Fruit fly (Drosophila melanogaster) whole organism, embryonic: ENCODE measurements around the gene fwd.

Source experiments
- BEAF-32 ChIP-seq: fragments of 200-800 bp; sonication (Bioruptor generic); optimal IDR thresholded peaks from 3 replicates; lab custom pipeline; 2017; ENCODE audit warnings: missing biosample characterization, missing genetic modification characterization, mild to moderate bottlenecking, moderate library complexity, missing genetic modification reagents
- Bgb ChIP-seq: fragments of 200-800 bp; sonication (Bioruptor generic); IDR thresholded peaks from 2 replicates; pipeline ENCODE4 v1.3.6; 2022; ENCODE audit warnings: missing biosample characterization, missing genetic modification characterization; ENCODE audit not compliant: partially characterized antibody
- C15 ChIP-seq: fragments of 200-800 bp; sonication (Bioruptor generic); IDR thresholded peaks from 3 replicates; pipeline ENCODE4 v1.3.6; 2022; ENCODE audit warnings: missing biosample characterization, missing genetic modification characterization
- CG10267 ChIP-seq: fragments of 200-800 bp; sonication (Bioruptor generic); optimal IDR thresholded peaks from 2 replicates; lab custom pipeline; 2018; ENCODE audit warnings: missing biosample characterization, mild to moderate bottlenecking, missing genetic modification characterization, moderate library complexity
- CG10462 ChIP-seq: fragments of 200-800 bp; sonication (Bioruptor generic); optimal IDR thresholded peaks from 2 replicates; lab custom pipeline; 2016; ENCODE audit warnings: missing biosample characterization, missing genetic modification characterization
- CG13894 ChIP-seq: fragments of 200-800 bp; sonication (Bioruptor generic); optimal IDR thresholded peaks from 3 replicates; lab custom pipeline; 2018; ENCODE audit warnings: missing biosample characterization, mild to moderate bottlenecking, missing genetic modification characterization, moderate library complexity
- CG14710 ChIP-seq: fragments of 200-800 bp; sonication (Bioruptor generic); optimal IDR thresholded peaks from 3 replicates; lab custom pipeline; 2019; ENCODE audit warnings: missing biosample characterization, mild to moderate bottlenecking, missing genetic modification characterization, moderate library complexity
- CG14860 ChIP-seq: fragments of 200-800 bp; sonication (Bioruptor generic); IDR thresholded peaks from 3 replicates; pipeline ENCODE4 v1.3.6; 2022; ENCODE audit warnings: missing biosample characterization, missing genetic modification characterization; ENCODE audit not compliant: partially characterized antibody
- CG16813 ChIP-seq: fragments of 200-800 bp; sonication (Bioruptor generic); IDR thresholded peaks from 3 replicates; pipeline ENCODE4 v1.3.6; 2022; ENCODE audit warnings: missing biosample characterization, missing genetic modification characterization; ENCODE audit not compliant: partially characterized antibody
- CG2199 ChIP-seq: fragments of 200-800 bp; sonication (Bioruptor generic); IDR thresholded peaks from 3 replicates; pipeline ENCODE4 v1.3.6; 2022; ENCODE audit warnings: missing biosample characterization, missing genetic modification characterization
- CG2712 ChIP-seq: fragments of 200-800 bp; optimal IDR thresholded peaks from 3 replicates; lab custom pipeline; 2019; ENCODE audit warnings: missing biosample characterization, mild to moderate bottlenecking, missing genetic modification characterization, moderate library complexity
- CG31224 ChIP-seq: fragments of 200-800 bp; sonication (Bioruptor generic); IDR thresholded peaks from 2 replicates; pipeline ENCODE4 v1.3.6; 2022; ENCODE audit warnings: missing biosample characterization, missing genetic modification characterization
- CG31441 ChIP-seq: fragments of 200-800 bp; sonication (Bioruptor generic); IDR thresholded peaks from 2 replicates; pipeline ENCODE4 v1.3.6; 2022; ENCODE audit warnings: missing biosample characterization, missing genetic modification characterization
- CG34224 ChIP-seq: fragments of 200-800 bp; sonication (Bioruptor generic); IDR thresholded peaks from 3 replicates; pipeline ENCODE4 v1.3.6; 2022; ENCODE audit warnings: missing biosample characterization, missing genetic modification characterization; ENCODE audit not compliant: partially characterized antibody
- CG34376 ChIP-seq: fragments of 200-800 bp; sonication (Bioruptor generic); optimal IDR thresholded peaks from 2 replicates; lab custom pipeline; 2018; ENCODE audit warnings: missing biosample characterization, mild to moderate bottlenecking, missing genetic modification characterization
- CG7963 ChIP-seq: fragments of 200-800 bp; sonication (Bioruptor generic); IDR thresholded peaks from 3 replicates; pipeline ENCODE4 v1.3.6; 2022; ENCODE audit warnings: missing biosample characterization, missing genetic modification characterization; ENCODE audit not compliant: partially characterized antibody
- CG9609 ChIP-seq: fragments of 200-800 bp; sonication (Bioruptor generic); optimal IDR thresholded peaks from 3 replicates; lab custom pipeline; 2016; ENCODE audit warnings: missing biosample characterization, missing genetic modification characterization
- Dll ChIP-seq: fragments of 200-800 bp; sonication (Bioruptor generic); IDR thresholded peaks from 4 replicates; pipeline ENCODE4 v1.3.6; 2022; ENCODE audit warnings: missing biosample characterization, missing genetic modification characterization; ENCODE audit not compliant: partially characterized antibody
- Doc3 ChIP-seq: fragments of 200-800 bp; sonication (Bioruptor generic); IDR thresholded peaks from 3 replicates; pipeline ENCODE4 v1.3.6; 2022; ENCODE audit warnings: missing biosample characterization, missing genetic modification characterization; ENCODE audit not compliant: partially characterized antibody
- Dref ChIP-seq: fragments of 200-800 bp; sonication (Bioruptor generic); IDR thresholded peaks from 2 replicates; pipeline ENCODE4 v1.3.6; 2022; ENCODE audit warnings: missing biosample characterization, missing genetic modification characterization
- E2f1 ChIP-seq: fragments of 200-800 bp; sonication (Bioruptor generic); IDR thresholded peaks from 2 replicates; pipeline ENCODE4 v1.3.6; 2022; ENCODE audit warnings: missing biosample characterization, missing genetic modification characterization
- Eip74EF ChIP-seq, 2 experiments: fragments of 200-800 bp in 1 of 2; fragments of >200 bp in 1 of 2; sonication (Bioruptor generic) in 1 of 2; optimal IDR thresholded peaks; 2 replicates each; lab custom pipeline; 2017 to 2019; ENCODE audit warnings: missing biosample characterization in 2 of 2, missing genetic modification characterization in 2 of 2, mild to moderate bottlenecking in 1 of 2, moderate library complexity in 1 of 2
- Ets97D ChIP-seq: fragments of 200-800 bp; sonication (Bioruptor generic); optimal IDR thresholded peaks from 3 replicates; lab custom pipeline; 2016; ENCODE audit warnings: missing biosample characterization, missing genetic modification characterization
- HLH3B ChIP-seq: fragments of 200-800 bp; sonication (Bioruptor generic); IDR thresholded peaks from 2 replicates; pipeline ENCODE4 v1.3.6; 2022; ENCODE audit warnings: missing biosample characterization, missing genetic modification characterization
- Hmx ChIP-seq: fragments of 200-800 bp; sonication (Bioruptor generic); optimal IDR thresholded peaks from 2 replicates; lab custom pipeline; 2016; ENCODE audit warnings: missing biosample characterization, missing genetic modification characterization
- Jarid2 ChIP-seq: fragments of 200-800 bp; sonication (Bioruptor generic); optimal IDR thresholded peaks from 3 replicates; lab custom pipeline; 2017; ENCODE audit warnings: mild to moderate bottlenecking, missing biosample characterization, missing genetic modification reagents, missing genetic modification characterization
- Lhr ChIP-seq: fragments of 200-800 bp; sonication (Bioruptor generic); optimal IDR thresholded peaks from 3 replicates; lab custom pipeline; 2017; ENCODE audit warnings: mild to moderate bottlenecking, missing biosample characterization, missing genetic modification reagents, missing genetic modification characterization
- Mrtf ChIP-seq: fragments of 200-800 bp; sonication (Bioruptor generic); IDR thresholded peaks from 3 replicates; pipeline ENCODE4 v1.3.6; 2022; ENCODE audit warnings: missing biosample characterization, missing genetic modification characterization
- Myb ChIP-seq: fragments of 200-800 bp; sonication (Bioruptor generic); optimal IDR thresholded peaks from 2 replicates; lab custom pipeline; 2016; ENCODE audit warnings: missing biosample characterization, missing genetic modification characterization
- Opbp ChIP-seq: fragments of 200-800 bp; sonication (Bioruptor generic); IDR thresholded peaks from 3 replicates; pipeline ENCODE4 v1.3.6; 2022; ENCODE audit warnings: missing biosample characterization, missing genetic modification characterization; ENCODE audit not compliant: partially characterized antibody
- Scr ChIP-seq: fragments of 200-800 bp; sonication (Bioruptor generic); IDR thresholded peaks from 2 replicates; pipeline ENCODE4 v1.3.6; 2022; ENCODE audit warnings: missing biosample characterization, missing genetic modification characterization; ENCODE audit not compliant: partially characterized antibody
- YL-1 ChIP-seq: fragments of 200-800 bp; sonication (Bioruptor generic); optimal IDR thresholded peaks from 3 replicates; lab custom pipeline; 2017; ENCODE audit warnings: missing biosample characterization, mild to moderate bottlenecking, missing genetic modification characterization
- cas ChIP-seq: fragments of 200-800 bp; sonication (Bioruptor generic); IDR thresholded peaks from 2 replicates; pipeline ENCODE4 v1.3.6; 2022; ENCODE audit warnings: missing biosample characterization, missing genetic modification characterization
- disco-r ChIP-seq: fragments of 200-800 bp; sonication (Bioruptor generic); optimal IDR thresholded peaks from 2 replicates; lab custom pipeline; 2016; ENCODE audit warnings: missing biosample characterization, missing genetic modification characterization
- emc ChIP-seq: fragments of 200-800 bp; sonication (Bioruptor generic); optimal IDR thresholded peaks from 2 replicates; lab custom pipeline; 2016; ENCODE audit warnings: missing biosample characterization, missing genetic modification characterization
- gfzf ChIP-seq: fragments of 200-800 bp; sonication (Bioruptor generic); optimal IDR thresholded peaks from 2 replicates; lab custom pipeline; 2016; ENCODE audit warnings: missing biosample characterization, mild to moderate bottlenecking, missing genetic modification characterization, moderate library complexity
- hb ChIP-seq: fragments of 200-800 bp; sonication (Bioruptor generic); IDR thresholded peaks from 3 replicates; pipeline ENCODE4 v1.3.6; 2022; ENCODE audit warnings: missing biosample characterization, missing genetic modification characterization; ENCODE audit not compliant: partially characterized antibody
- hbn ChIP-seq: fragments of 200-800 bp; sonication (Bioruptor generic); IDR thresholded peaks from 2 replicates; pipeline ENCODE4 v1.3.6; 2022; ENCODE audit warnings: missing biosample characterization, missing genetic modification characterization; ENCODE audit not compliant: partially characterized antibody
- mirr ChIP-seq: fragments of 200-800 bp; sonication (Bioruptor generic); optimal IDR thresholded peaks from 3 replicates; lab custom pipeline; 2018; ENCODE audit warnings: missing biosample characterization, mild to moderate bottlenecking, missing genetic modification characterization
- nmo ChIP-seq: fragments of 200-800 bp; sonication (Bioruptor generic); optimal IDR thresholded peaks from 2 replicates; lab custom pipeline; 2018; ENCODE audit warnings: missing biosample characterization, mild to moderate bottlenecking, missing genetic modification characterization, moderate library complexity
- phol ChIP-seq: fragments of 200-800 bp; sonication (Bioruptor generic); optimal IDR thresholded peaks from 3 replicates; lab custom pipeline; 2018; ENCODE audit warnings: missing biosample characterization, mild to moderate bottlenecking, missing genetic modification characterization, moderate library complexity
- pzg ChIP-seq: fragments of 200-800 bp; sonication (Bioruptor generic); optimal IDR thresholded peaks from 3 replicates; lab custom pipeline; 2018; ENCODE audit warnings: missing biosample characterization, mild to moderate bottlenecking, missing genetic modification characterization, moderate library complexity
- rib ChIP-seq: fragments of 200-800 bp; sonication (Bioruptor generic); IDR thresholded peaks from 2 replicates; pipeline ENCODE4 v1.3.6; 2022; ENCODE audit warnings: missing biosample characterization, missing genetic modification characterization
- sisA ChIP-seq: fragments of 200-800 bp; sonication (Bioruptor generic); IDR thresholded peaks from 2 replicates; pipeline ENCODE4 v1.3.6; 2022; ENCODE audit warnings: missing biosample characterization, missing genetic modification characterization
- stwl ChIP-seq: fragments of 200-800 bp; sonication (Bioruptor generic); optimal IDR thresholded peaks from 3 replicates; lab custom pipeline; 2018; ENCODE audit warnings: missing biosample characterization, mild to moderate bottlenecking, missing genetic modification characterization, moderate library complexity
- sug ChIP-seq: fragments of 200-800 bp; optimal IDR thresholded peaks from 2 replicates; lab custom pipeline; 2019; ENCODE audit warnings: missing biosample characterization, mild to moderate bottlenecking, missing genetic modification characterization, moderate library complexity
- vnd ChIP-seq: fragments of 200-800 bp; sonication (Bioruptor generic); IDR thresholded peaks from 3 replicates; pipeline ENCODE4 v1.3.6; 2022; ENCODE audit warnings: missing biosample characterization, missing genetic modification characterization; ENCODE audit not compliant: partially characterized antibody

Gene fwd

dm6 chr3L:329153-329698, 9.5 kb upstream of the fwd start (continued):
- TF ChIP-seq CG9609 (GFP tag; lab: Kevin White, UChicago): no peak
- TF ChIP-seq CG31224: no peak
- no peak for TF ChIP-seq HLH3B
- TF ChIP-seq CG2199 (GFP tag; lab: Robert Waterston, UW): no peak
- peak; percentile 47; the same call in 2 of the 3 replicates for TF ChIP-seq vnd (GFP tag; lab: Robert Waterston, UW)
- TF ChIP-seq Jarid2 (GFP tag; lab: Kevin White, UChicago): no peak
- TF ChIP-seq Mrtf (GFP tag; lab: Robert Waterston, UW): no peak
- no peak for TF ChIP-seq sisA
- no peak for TF ChIP-seq CG10462 (GFP tag; lab: Kevin White, UChicago)
- TF ChIP-seq C15 (GFP tag; lab: Robert Waterston, UW): no peak
- TF ChIP-seq CG31441 (GFP tag; lab: Robert Waterston, UW): no peak
- no peak for TF ChIP-seq cas

dm6 chr3L:327833-328232, 8.1 kb upstream of the fwd start, which contains the start of the genes Atac3 and Ptpmeg:
TSS of gene Atac3 (minus strand) at chr3L:327992.
TSS of gene Ptpmeg (plus strand) at chr3L:328097.
- TF ChIP-seq CG34224 (GFP tag; lab: Robert Waterston, UW) (0 out of 3 replicates have a peak, but pooled peaks have one; percentile 40), CG10267 (tag; lab: Kevin White, UChicago) (peak; percentile 61), Ets97D (GFP tag; lab: Kevin White, UChicago) (peak; percentile 50), Lhr (GFP tag; lab: Kevin White, UChicago) (peak; percentile 58), disco-r (GFP tag; lab: Kevin White, UChicago) (no peak), CG14710 (tag; lab: Kevin White, UChicago) (peak; percentile 52), Dll (GFP tag; lab: Robert Waterston, UW) (peak; percentile 75), CG13894 (peak; percentile 10), Doc3 (peak; percentile 62), CG34376 (GFP tag; lab: Kevin White, UChicago) (peak; percentile 3), hbn (GFP tag; lab: Robert Waterston, UW) (peak; percentile 51), Scr (GFP tag; lab: Robert Waterston, UW) (peak; percentile 69), pzg (GFP tag; lab: Kevin White, UChicago) (peak; percentile 71), CG14860 (peak; percentile 54; the same call in 2 of the 3 replicates), Hmx (GFP tag; lab: Kevin White, UChicago) (no peak), CG7963 (0 out of 3 replicates have a peak, but pooled peaks have one; percentile 4), nmo (GFP tag; lab: Kevin White, UChicago) (peak; percentile 52), CG2712 (tag; lab: Kevin White, UChicago) (peak; percentile 14), E2f1 (no peak), mirr (no peak), emc (GFP tag; lab: Kevin White, UChicago) (no peak), YL-1 (peak; percentile 43), BEAF-32 (GFP tag; lab: Kevin White, UChicago) (peak; percentile 79), sug (peak; percentile 0), phol (tag; lab: Kevin White, UChicago) (peak; percentile 23), Eip74EF (GFP tag; optimal IDR thresholded peaks at IDR 0.05; lab: Kevin White, UChicago) (no peak), stwl (tag; lab: Kevin White, UChicago) (peak; percentile 95), rib (GFP tag; lab: Robert Waterston, UW) (no peak), Dref (peak; percentile 70), Opbp (peak; percentile 19; the same call in 1 of the 3 replicates), Myb (GFP tag; lab: Kevin White, UChicago) (peak; percentile 50), Bgb (peak; percentile 18; the same call in 1 of the 2 replicates), gfzf (GFP tag; lab: Kevin White, UChicago) (peak; percentile 90), hb (0 out of 3 replicates have a peak, but pooled peaks have one; percentile 17), CG16813 (GFP tag; lab: Robert Waterston, UW) (peak; percentile 50; the same call in 2 of the 3 replicates)
